Worm (Caenorhabditis elegans) whole organism, late embryonic: ENCODE data around the gene dnj-16.

Experiments
- pha-4 ChIP-seq: fragments of 150-350 bp; optimal IDR thresholded peaks from 2 replicates; lab custom pipeline; 2018; ENCODE audit warnings: missing biosample characterization, missing genetic modification reagents, missing genetic modification characterization
- pqm-1 ChIP-seq: sonication (generic microtip); optimal IDR thresholded peaks from 2 replicates; lab custom pipeline; 2016; ENCODE audit warnings: missing genetic modification characterization, missing compliant biosample characterization
- pros-1 ChIP-seq: fragments of 150-350 bp; optimal IDR thresholded peaks from 2 replicates; lab custom pipeline; 2014; ENCODE audit warnings: missing biosample characterization, missing genetic modification reagents, missing genetic modification characterization
- sox-4 ChIP-seq: sonication (generic microtip); optimal IDR thresholded peaks from 2 replicates; lab custom pipeline; 2017; ENCODE audit warnings: mild to moderate bottlenecking, missing genetic modification characterization, inconsistent platforms, missing compliant biosample characterization
- tbx-2 ChIP-seq: sonication (generic microtip); optimal IDR thresholded peaks from 2 replicates; lab custom pipeline; 2016; ENCODE audit warnings: missing genetic modification characterization, missing compliant biosample characterization
- ttx-3 ChIP-seq: sonication (generic microtip); optimal IDR thresholded peaks from 2 replicates; lab custom pipeline; 2016; ENCODE audit warnings: missing genetic modification reagents, missing genetic modification characterization, missing compliant biosample characterization

ce11 chrIII:4223668-4224127, 32.8 kb downstream of the dnj-16 start:
- TF ChIP-seq pros-1 (tag; lab: Kevin White, UChicago) (peak; percentile 84), pha-4 (tag; lab: Kevin White, UChicago) (no peak), pqm-1 (tag; lab: Kevin White, UChicago) (peak; percentile 55), tbx-2 (tag; lab: Kevin White, UChicago) (peak; percentile 78), sox-4 (tag; lab: Kevin White, UChicago) (no peak), ttx-3 (tag; lab: Kevin White, UChicago) (no peak)
